Fruit fly (Drosophila melanogaster): ENCODE data around the gene elgi.

DNA sequence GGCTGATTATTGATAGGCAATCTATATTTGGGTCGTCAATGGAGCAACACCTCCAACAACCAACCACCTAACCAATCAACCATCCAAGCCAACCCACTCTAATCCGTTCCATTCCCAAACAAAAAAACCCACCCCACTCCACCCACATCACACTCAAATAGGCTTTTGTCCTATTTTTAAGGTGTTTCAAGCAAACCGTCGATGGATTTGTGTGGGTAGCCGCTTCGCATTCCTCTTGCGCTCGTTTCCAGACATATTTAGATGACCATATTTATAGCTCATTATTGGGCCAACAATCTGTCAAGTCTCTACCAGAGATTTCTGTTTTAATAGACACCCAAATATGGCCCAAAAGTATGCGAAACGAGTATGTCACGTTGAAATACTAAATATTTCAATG lies 41.9 kb downstream of the elgi start:
- TF ChIP-seq CG8478 (optimal IDR thresholded peaks at IDR 0.05) (no peak), CTCF (optimal IDR thresholded peaks at IDR 0.05) (no peak)
